Worm (Caenorhabditis elegans) whole organism, L2 larva: ENCODE data around the gene M106.7.

Source experiments
- C34F6.9 ChIP-seq: fragments of 150-350 bp; optimal IDR thresholded peaks from 2 replicates; lab custom pipeline; 2014; ENCODE audit warnings: missing biosample characterization, missing genetic modification characterization
- F13H6.1 ChIP-seq: sonication (generic microtip); optimal IDR thresholded peaks from 2 replicates; lab custom pipeline; 2016; ENCODE audit warnings: missing genetic modification characterization, missing compliant biosample characterization
- R02D3.7 ChIP-seq: fragments of 150-350 bp; optimal IDR thresholded peaks from 2 replicates; lab custom pipeline; 2014; ENCODE audit warnings: missing biosample characterization, missing genetic modification characterization
- Y55F3AM.14 ChIP-seq: fragments of 200-800 bp; sonication (Bioruptor generic); optimal IDR thresholded peaks from 2 replicates; lab custom pipeline; 2018; ENCODE audit warnings: mild to moderate bottlenecking, missing genetic modification characterization, missing compliant biosample characterization
- ZK546.5 ChIP-seq: sonication (generic microtip); optimal IDR thresholded peaks from 2 replicates; lab custom pipeline; 2017; ENCODE audit warnings: missing biosample characterization, missing genetic modification characterization
- alr-1 ChIP-seq: fragments of 150-350 bp; optimal IDR thresholded peaks from 2 replicates; lab custom pipeline; 2014; ENCODE audit warnings: missing biosample characterization, missing genetic modification characterization
- aly-2 ChIP-seq: fragments of 150-350 bp; optimal IDR thresholded peaks from 2 replicates; lab custom pipeline; 2014; ENCODE audit warnings: missing biosample characterization, missing genetic modification characterization
- ama-1 ChIP-seq: fragments of 150-350 bp; optimal IDR thresholded peaks from 2 replicates; lab custom pipeline; 2018; ENCODE audit warnings: inconsistent platforms
- blmp-1 ChIP-seq: sonication (generic microtip); optimal IDR thresholded peaks from 2 replicates; lab custom pipeline; 2017; ENCODE audit warnings: missing genetic modification characterization, mild to moderate bottlenecking, missing compliant biosample characterization, antibody characterized with exemption, moderate library complexity; ENCODE audit not compliant: insufficient read depth
- ceh-16 ChIP-seq: fragments of 150-350 bp; optimal IDR thresholded peaks from 2 replicates; lab custom pipeline; 2014; ENCODE audit warnings: missing biosample characterization, missing genetic modification characterization
- dmd-4 ChIP-seq: sonication (generic microtip); optimal IDR thresholded peaks from 2 replicates; lab custom pipeline; 2017; ENCODE audit warnings: missing biosample characterization, missing genetic modification characterization
- elt-1 ChIP-seq: fragments of 150-350 bp; optimal IDR thresholded peaks from 2 replicates; lab custom pipeline; 2014; ENCODE audit warnings: missing biosample characterization, missing genetic modification characterization
- elt-3 ChIP-seq: sonication (generic microtip); optimal IDR thresholded peaks from 2 replicates; lab custom pipeline; 2017; ENCODE audit warnings: missing biosample characterization, missing genetic modification characterization
- fos-1 ChIP-seq: fragments of 150-350 bp; optimal IDR thresholded peaks from 2 replicates; lab custom pipeline; 2014; ENCODE audit warnings: missing biosample characterization, missing genetic modification characterization
- gmeb-1 ChIP-seq: fragments of 150-350 bp; optimal IDR thresholded peaks from 2 replicates; lab custom pipeline; 2014; ENCODE audit warnings: missing biosample characterization, missing genetic modification characterization
- lin-11 ChIP-seq: fragments of 150-350 bp; sonication (generic microtip); optimal IDR thresholded peaks from 2 replicates; lab custom pipeline; 2014; ENCODE audit warnings: missing biosample characterization, missing genetic modification characterization, inconsistent platforms, mixed read lengths
- lin-13 ChIP-seq: fragments of 150-350 bp; optimal IDR thresholded peaks from 2 replicates; lab custom pipeline; 2014; ENCODE audit warnings: missing biosample characterization, missing genetic modification reagents, missing genetic modification characterization
- lin-39 ChIP-seq: fragments of 150-350 bp; optimal IDR thresholded peaks from 2 replicates; lab custom pipeline; 2014; ENCODE audit warnings: missing biosample characterization, missing genetic modification reagents, missing genetic modification characterization
- lsy-2 ChIP-seq, 2 experiments: fragments of 150-350 bp in 1 of 2; sonication (generic microtip) in 1 of 2; optimal IDR thresholded peaks; 2 replicates each; lab custom pipeline; 2014 to 2017; ENCODE audit warnings: missing biosample characterization in 2 of 2, missing genetic modification characterization in 2 of 2
- mab-5 ChIP-seq: fragments of 150-350 bp; optimal IDR thresholded peaks from 2 replicates; lab custom pipeline; 2014; ENCODE audit warnings: missing biosample characterization, missing genetic modification characterization
- mbf-1 ChIP-seq: sonication (generic microtip); optimal IDR thresholded peaks from 2 replicates; lab custom pipeline; 2017; ENCODE audit warnings: missing biosample characterization, missing genetic modification characterization
- mdl-1 ChIP-seq, 2 experiments: fragments of 150-350 bp in 1 of 2; sonication (generic microtip) in 1 of 2; optimal IDR thresholded peaks; 2 replicates each; lab custom pipeline; 2017; ENCODE audit warnings: missing biosample characterization in 2 of 2, missing genetic modification characterization in 2 of 2
- nhr-11 ChIP-seq: fragments of 150-350 bp; optimal IDR thresholded peaks from 2 replicates; lab custom pipeline; 2014; ENCODE audit warnings: missing biosample characterization, missing genetic modification characterization
- nhr-12 ChIP-seq: fragments of 150-350 bp; optimal IDR thresholded peaks from 2 replicates; lab custom pipeline; 2014; ENCODE audit warnings: missing biosample characterization, missing genetic modification characterization
- nhr-129 ChIP-seq: fragments of 150-350 bp; optimal IDR thresholded peaks from 2 replicates; lab custom pipeline; 2014; ENCODE audit warnings: missing biosample characterization, missing genetic modification characterization
- nhr-21 ChIP-seq: fragments of 150-350 bp; optimal IDR thresholded peaks from 2 replicates; lab custom pipeline; 2014; ENCODE audit warnings: missing biosample characterization, missing genetic modification characterization
- nhr-23 ChIP-seq: fragments of 150-350 bp; optimal IDR thresholded peaks from 2 replicates; lab custom pipeline; 2014; ENCODE audit warnings: missing biosample characterization, missing genetic modification reagents, missing genetic modification characterization
- nhr-237 ChIP-seq: fragments of 150-350 bp; optimal IDR thresholded peaks from 2 replicates; lab custom pipeline; 2014; ENCODE audit warnings: missing biosample characterization, missing genetic modification characterization
- nhr-25 ChIP-seq: fragments of 150-350 bp; sonication (generic microtip); optimal IDR thresholded peaks from 3 replicates; lab custom pipeline; 2014; ENCODE audit warnings: missing biosample characterization, missing genetic modification characterization
- nhr-6 ChIP-seq: fragments of 150-350 bp; optimal IDR thresholded peaks from 2 replicates; lab custom pipeline; 2014; ENCODE audit warnings: missing biosample characterization, missing genetic modification characterization
- nhr-77 ChIP-seq: fragments of 150-350 bp; optimal IDR thresholded peaks from 2 replicates; lab custom pipeline; 2014; ENCODE audit warnings: missing biosample characterization, missing genetic modification characterization
- peb-1 ChIP-seq: fragments of 150-350 bp; optimal IDR thresholded peaks from 2 replicates; lab custom pipeline; 2014; ENCODE audit warnings: missing biosample characterization, missing genetic modification characterization
- sem-4 ChIP-seq: fragments of 150-350 bp; optimal IDR thresholded peaks from 2 replicates; lab custom pipeline; 2014; ENCODE audit warnings: missing biosample characterization, missing genetic modification reagents, missing genetic modification characterization
- sma-3 ChIP-seq: sonication (generic microtip); optimal IDR thresholded peaks from 2 replicates; lab custom pipeline; 2016; ENCODE audit warnings: missing genetic modification reagents, missing genetic modification characterization, missing compliant biosample characterization
- sma-9 ChIP-seq, 2 experiments: fragments of 150-350 bp in 1 of 2; sonication (generic microtip) in 1 of 2; optimal IDR thresholded peaks; 2 replicates each; lab custom pipeline; 2014 to 2016; ENCODE audit warnings: missing genetic modification characterization in 2 of 2, mild to moderate bottlenecking in 1 of 2, missing biosample characterization in 1 of 2, missing compliant biosample characterization in 1 of 2, missing genetic modification reagents in 1 of 2, moderate library complexity in 1 of 2
- snpc-4 ChIP-seq: fragments of 150-350 bp; optimal IDR thresholded peaks from 2 replicates; lab custom pipeline; 2014; ENCODE audit warnings: missing biosample characterization, missing genetic modification characterization
- unc-39 ChIP-seq: fragments of 150-350 bp; optimal IDR thresholded peaks from 2 replicates; lab custom pipeline; 2014; ENCODE audit warnings: missing biosample characterization, missing genetic modification characterization
- unc-55 ChIP-seq: fragments of 150-350 bp; sonication (generic microtip); optimal IDR thresholded peaks from 3 replicates; lab custom pipeline; 2014; ENCODE audit warnings: missing biosample characterization, missing genetic modification reagents, missing genetic modification characterization
- unc-62 ChIP-seq: fragments of 150-350 bp; optimal IDR thresholded peaks from 2 replicates; lab custom pipeline; 2014; ENCODE audit warnings: missing biosample characterization, missing genetic modification reagents, missing genetic modification characterization
- zag-1 ChIP-seq: fragments of 150-350 bp; optimal IDR thresholded peaks from 2 replicates; lab custom pipeline; 2014; ENCODE audit warnings: missing biosample characterization, missing genetic modification characterization
- ztf-11 ChIP-seq: sonication (generic microtip); optimal IDR thresholded peaks from 2 replicates; lab custom pipeline; 2017; ENCODE audit warnings: missing biosample characterization, missing genetic modification characterization

The M106.7 gene

DNA sequence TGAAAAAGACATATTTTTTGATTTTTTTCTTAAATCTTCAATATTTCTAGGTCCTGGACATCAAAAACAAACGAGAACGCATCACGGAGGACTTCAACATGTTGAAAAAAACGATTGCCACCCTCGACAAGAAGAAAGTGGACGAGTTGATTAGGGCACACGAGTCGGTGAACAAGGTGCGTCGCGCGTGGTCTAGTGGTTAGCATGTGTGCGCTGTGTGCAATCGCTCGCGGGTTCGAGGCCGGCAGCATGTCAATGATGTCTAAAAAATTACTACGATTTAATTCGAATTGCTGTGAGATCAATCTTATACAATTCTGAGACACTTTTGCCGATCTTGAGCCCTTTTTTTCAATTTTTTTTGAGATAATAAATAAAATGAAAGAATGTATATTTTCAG lies 16.9 kb downstream of the M106.7 start (continued):
- TF ChIP-seq elt-3 (tag; lab: Kevin White, UChicago) (no peak), Y55F3AM.14 (peak; percentile 74), lin-39 (no peak), peb-1 (tag; lab: Kevin White, UChicago) (no peak), sma-3 (GFP tag; lab: Kevin White, UChicago) (peak; percentile 78), lin-13 (GFP tag; lab: Kevin White, UChicago) (peak; percentile 74), mab-5 (peak; percentile 51), nhr-77 (tag; lab: Kevin White, UChicago) (no peak), dmd-4 (tag; lab: Kevin White, UChicago) (no peak)

DNA sequence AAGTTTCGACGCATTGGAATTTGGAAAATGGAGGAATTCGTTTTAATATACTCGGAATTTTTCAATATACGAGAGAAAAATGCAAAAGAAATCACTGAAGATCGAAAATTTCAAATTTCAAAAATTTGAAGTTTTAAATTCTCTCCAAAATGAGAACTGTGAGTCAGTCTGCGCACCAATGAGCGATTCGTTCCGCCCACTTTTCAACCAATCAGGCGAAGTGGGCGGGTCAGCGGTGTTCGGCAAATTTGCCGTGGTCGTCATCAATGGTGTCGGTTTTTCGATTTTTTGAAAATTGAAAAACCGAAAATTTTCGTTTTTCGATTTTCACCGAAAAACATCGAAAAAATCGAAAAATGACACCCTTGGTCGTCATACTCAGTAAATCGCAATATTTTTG lies 18.4 kb downstream of the M106.7 start:
- no peak for TF ChIP-seq lin-13 (GFP tag; lab: Kevin White, UChicago)
- no peak for TF ChIP-seq blmp-1 (tag; lab: Kevin White, UChicago)
- no peak for TF ChIP-seq snpc-4 (tag; lab: Kevin White, UChicago)
- TF ChIP-seq, all 48 proteins: peak for 0

DNA sequence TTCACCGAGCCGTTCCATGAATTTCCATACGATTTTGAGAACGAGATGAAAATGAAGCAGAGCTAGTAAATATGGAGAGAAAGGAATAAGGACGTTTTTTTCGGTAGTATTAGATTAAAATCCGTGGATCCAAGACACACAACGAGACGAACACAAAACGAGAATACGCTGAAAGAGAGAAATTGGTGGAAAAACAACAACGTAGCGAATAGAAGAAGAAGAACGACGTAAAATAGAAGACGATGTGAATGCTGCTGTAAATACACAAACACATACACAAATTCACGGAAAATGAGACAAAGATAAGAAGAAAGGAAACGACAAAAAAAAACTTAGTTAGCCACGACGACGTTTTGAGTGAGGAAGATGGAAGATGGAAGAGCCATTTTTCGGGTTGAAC lies 22.3 kb downstream of the M106.7 start:
- no peak for TF ChIP-seq nhr-25
- no peak for TF ChIP-seq alr-1
- no peak for TF ChIP-seq nhr-237 (tag; lab: Kevin White, UChicago)
- no peak for TF ChIP-seq nhr-11 (tag; lab: Kevin White, UChicago)
- TF ChIP-seq unc-39 (tag; lab: Kevin White, UChicago): no peak
- no peak for TF ChIP-seq unc-55 (GFP tag; lab: Kevin White, UChicago)

DNA sequence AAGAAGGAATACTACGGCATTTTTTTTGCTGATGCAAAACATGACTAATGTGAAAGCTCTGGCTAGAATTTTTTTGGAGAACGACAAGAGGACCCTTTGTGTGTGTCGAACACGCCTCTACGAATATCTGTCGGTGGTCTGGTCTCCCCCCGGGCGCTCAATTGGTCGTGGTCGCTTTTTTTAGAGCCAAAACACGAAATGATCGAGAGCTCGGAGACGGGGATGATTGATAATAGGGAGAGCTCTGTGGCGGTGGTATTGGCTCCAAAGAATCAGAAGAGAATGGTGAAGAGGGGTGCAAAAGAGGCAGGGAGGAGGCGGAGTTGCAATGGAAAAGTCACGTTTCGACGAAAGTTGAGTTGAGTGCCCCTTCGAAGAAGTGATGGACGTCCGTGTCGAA lies 27.4 kb downstream of the M106.7 start:
- TF ChIP-seq aly-2 (no peak), unc-39 (tag; lab: Kevin White, UChicago) (no peak), snpc-4 (tag; lab: Kevin White, UChicago) (no peak), unc-55 (GFP tag; lab: Kevin White, UChicago) (no peak), unc-62 (no peak), dmd-4 (tag; lab: Kevin White, UChicago) (no peak), sem-4 (no peak)

DNA sequence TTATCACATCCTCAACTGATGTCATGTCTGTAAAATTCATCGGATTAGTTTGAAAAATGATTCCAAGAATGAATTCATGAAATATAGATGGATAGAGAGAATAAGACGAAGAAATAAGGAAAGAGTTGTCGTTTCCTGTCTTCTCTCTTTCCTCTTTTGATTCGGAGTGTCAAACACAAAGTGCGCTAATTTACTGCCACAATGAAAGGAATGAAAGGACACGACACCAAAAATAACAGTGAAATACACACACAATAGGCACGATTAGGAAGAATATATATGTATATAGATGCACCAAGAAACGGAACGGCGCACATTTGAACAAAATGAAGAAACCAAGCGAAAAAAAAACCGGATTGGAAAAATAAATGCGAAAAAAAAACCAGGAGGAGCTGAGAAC lies 27.9 kb downstream of the M106.7 start, which contains the start of gene VM106R.1:
TSS of gene VM106R.1 (minus strand) at position 101 of the 400 bp plus-strand sequence.
- TF ChIP-seq fos-1 (no peak), dmd-4 (tag; lab: Kevin White, UChicago) (no peak), nhr-21 (tag; lab: Kevin White, UChicago) (no peak), unc-62 (no peak), nhr-11 (tag; lab: Kevin White, UChicago) (no peak), unc-39 (tag; lab: Kevin White, UChicago) (no peak), ztf-11 (tag; lab: Kevin White, UChicago) (no peak), aly-2 (no peak), ceh-16 (tag; lab: Kevin White, UChicago) (no peak), nhr-25 (no peak), F13H6.1 (tag; lab: Kevin White, UChicago) (no peak), zag-1 (tag; lab: Kevin White, UChicago) (no peak), ZK546.5 (tag; lab: Kevin White, UChicago) (no peak), alr-1 (no peak), R02D3.7 (tag; lab: Kevin White, UChicago) (no peak), lin-11 (tag; lab: Kevin White, UChicago) (no peak)

DNA sequence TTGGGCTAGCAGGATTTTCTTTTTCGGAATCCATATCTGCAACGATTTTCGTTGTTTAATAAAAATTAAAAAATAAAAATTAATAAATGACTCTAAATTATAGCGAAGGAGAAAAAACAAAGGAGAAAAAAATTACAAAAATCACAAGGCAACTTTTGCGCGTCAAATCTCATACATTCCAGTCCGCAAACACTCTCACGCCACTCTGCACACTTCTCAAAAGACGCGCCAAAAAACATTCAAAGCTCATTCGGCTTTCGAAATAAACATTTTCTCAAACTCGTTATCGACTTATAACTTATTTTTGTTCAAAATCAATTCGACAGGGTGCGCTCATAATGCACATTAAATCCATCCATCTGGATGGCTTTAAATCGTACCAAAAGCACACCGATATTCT lies 32.9 kb downstream of the M106.7 start, which contains the start of the genes R06F6.12 and mix-1:
TSS of gene R06F6.12 (minus strand) at position 36 of the 400 bp plus-strand sequence.
TSS of gene mix-1 (plus strand) at position 201 of the 400 bp plus-strand sequence.
- TF ChIP-seq nhr-25: peak; percentile 45
- TF ChIP-seq nhr-11 (tag; lab: Kevin White, UChicago): no peak
- no peak for TF ChIP-seq unc-62
- TF ChIP-seq R02D3.7 (tag; lab: Kevin White, UChicago): no peak
- no peak for TF ChIP-seq snpc-4 (tag; lab: Kevin White, UChicago)
- TF ChIP-seq C34F6.9: peak; percentile 64
- TF ChIP-seq zag-1 (tag; lab: Kevin White, UChicago): no peak
- no peak for TF ChIP-seq nhr-6 (tag; lab: Kevin White, UChicago)
- TF ChIP-seq nhr-23: no peak
- TF ChIP-seq mbf-1: no peak
- TF ChIP-seq unc-39 (tag; lab: Kevin White, UChicago): no peak
- peak; percentile 48 for TF ChIP-seq nhr-129
- TF ChIP-seq F13H6.1 (tag; lab: Kevin White, UChicago): peak; percentile 20
- TF ChIP-seq nhr-77 (tag; lab: Kevin White, UChicago): no peak
- no peak for TF ChIP-seq ceh-16 (tag; lab: Kevin White, UChicago)
- TF ChIP-seq ama-1 (lab: Kevin White, UChicago): peak; percentile 30
- TF ChIP-seq sem-4: no peak
- no peak for TF ChIP-seq elt-1 (tag; lab: Kevin White, UChicago)
- TF ChIP-seq unc-55 (GFP tag; lab: Kevin White, UChicago): peak; percentile 85
- TF ChIP-seq sma-9 (GFP tag; optimal IDR thresholded peaks at IDR 0.05; lab: Kevin White, UChicago): peak; percentile 41
- TF ChIP-seq sma-9 (tag; optimal IDR thresholded peaks at IDR 0.05; lab: Kevin White, UChicago): no peak
- peak; percentile 83 for TF ChIP-seq gmeb-1
- no peak for TF ChIP-seq Y55F3AM.14
- TF ChIP-seq nhr-12 (tag; lab: Kevin White, UChicago): no peak
- TF ChIP-seq lin-11 (tag; lab: Kevin White, UChicago): peak; percentile 36
- peak; percentile 54 to 83 for TF ChIP-seq lsy-2 (tag; optimal IDR thresholded peaks at IDR 0.05; lab: Kevin White, UChicago)
- TF ChIP-seq mdl-1 (tag; optimal IDR thresholded peaks at IDR 0.05; lab: Kevin White, UChicago): no peak
- TF ChIP-seq sma-3 (GFP tag; lab: Kevin White, UChicago): peak; percentile 29
- no peak for TF ChIP-seq alr-1
